Worm (Caenorhabditis elegans): ENCODE measurements around the gene pat-2.
A peak's percentile ranks its signal among the peaks of the same experiment; 100 is the strongest.

Gene pat-2

DNA sequence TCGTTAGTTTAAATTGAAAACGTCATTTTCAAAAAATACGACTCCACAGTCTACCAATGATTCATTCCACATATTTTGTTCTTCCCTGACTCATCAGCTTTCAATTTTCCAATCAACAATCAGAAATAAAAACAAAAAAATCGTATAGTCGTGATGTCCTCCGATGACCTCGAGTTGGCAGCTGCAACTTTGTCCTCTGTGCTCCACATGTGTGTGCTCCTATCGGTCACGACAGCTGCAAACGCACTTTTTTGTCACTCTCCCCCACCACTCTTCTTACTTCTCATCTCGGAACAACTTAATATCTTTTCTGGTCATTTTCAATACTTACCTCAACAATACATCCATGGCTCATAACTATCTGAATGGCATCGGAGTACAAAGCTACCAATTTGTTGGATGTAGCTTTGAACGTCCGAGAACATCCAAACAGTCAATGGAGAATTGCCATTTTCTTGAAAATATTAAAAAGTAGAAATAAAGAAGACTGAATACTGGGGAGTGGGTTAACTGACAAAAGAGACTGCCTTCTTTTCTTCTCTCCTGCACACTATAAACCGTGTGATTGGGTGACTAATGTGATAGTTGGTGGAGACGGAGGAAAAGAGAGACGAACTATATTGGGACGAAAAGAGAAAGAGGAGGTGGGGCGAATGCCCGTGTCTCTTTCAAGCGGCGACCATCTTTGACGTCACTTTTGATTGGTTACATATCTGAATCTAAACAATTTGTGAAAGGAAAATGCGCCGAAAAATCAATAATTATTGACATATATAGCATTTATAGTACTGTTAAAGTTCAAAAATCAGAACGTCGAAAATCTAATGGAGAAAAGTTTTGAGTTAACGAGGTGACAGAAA lies 48.5 kb downstream of the pat-2 start:
- TF ChIP-seq ref-1 (GFP tag; conservative IDR thresholded peaks at IDR 0.05) (no peak), klf-2 (GFP tag; conservative IDR thresholded peaks at IDR 0.05) (no peak), tab-1 (GFP tag; IDR thresholded peaks at IDR 0.05) (no peak), flt-1 (GFP tag; IDR thresholded peaks at IDR 0.05) (no peak), T22C8.4 (GFP tag; IDR thresholded peaks at IDR 0.05) (no peak), cog-1 (tag; optimal IDR thresholded peaks at IDR 0.05) (no peak)

- TF ChIP-seq klf-2 (GFP tag; conservative IDR thresholded peaks at IDR 0.05) (no peak), cog-1 (tag; optimal IDR thresholded peaks at IDR 0.05) (no peak), flt-1 (GFP tag; IDR thresholded peaks at IDR 0.05) (no peak), tab-1 (GFP tag; IDR thresholded peaks at IDR 0.05) (no peak), ref-1 (GFP tag; conservative IDR thresholded peaks at IDR 0.05) (no peak), med-1 (GFP tag; optimal IDR thresholded peaks at IDR 0.05; ENCODE audit: insufficient read depth) (no peak), ztf-23 (GFP tag; IDR thresholded peaks at IDR 0.05) (no peak), ztf-29 (GFP tag; IDR thresholded peaks at IDR 0.05) (no peak), T22C8.4 (GFP tag; IDR thresholded peaks at IDR 0.05) (no peak)
These were observed 49.4 kb downstream of the pat-2 start for ce11 chrIII:8867922-8868655.

ce11 chrIII:8869663-8870062 lies 51.0 kb downstream of the pat-2 start:
- TF ChIP-seq T22C8.4 (GFP tag; IDR thresholded peaks at IDR 0.05), result no peak
- no peak for TF ChIP-seq cog-1 (tag; optimal IDR thresholded peaks at IDR 0.05)
- no peak for TF ChIP-seq ztf-23 (GFP tag; IDR thresholded peaks at IDR 0.05)

DNA sequence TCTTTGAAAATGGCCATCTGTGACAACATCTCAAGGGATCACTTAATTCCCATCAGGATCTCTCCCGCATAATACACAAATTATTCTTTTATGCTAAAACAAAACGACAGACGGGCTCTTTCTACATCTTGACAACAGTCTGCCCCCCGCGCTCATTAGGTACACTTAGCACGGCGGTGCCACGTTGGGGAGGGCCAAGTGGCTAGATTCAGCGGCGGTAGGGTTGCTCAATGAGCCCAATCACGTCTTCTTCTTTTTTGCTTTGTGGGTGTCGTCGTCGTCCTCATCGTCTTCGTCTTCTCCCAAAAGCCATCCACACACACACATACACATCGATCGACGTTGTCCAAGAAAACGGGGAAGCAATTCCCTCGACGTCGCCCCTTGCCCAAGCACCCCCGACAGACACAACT lies 54.4 kb downstream of the pat-2 start:
- TF ChIP-seq flt-1 (GFP tag; IDR thresholded peaks at IDR 0.05), result 0 out of 2 replicates have a peak, but pooled peaks have one; percentile 41
- TF ChIP-seq tab-1 (GFP tag; IDR thresholded peaks at IDR 0.05), result no peak
- TF ChIP-seq cog-1 (tag; optimal IDR thresholded peaks at IDR 0.05), result peak; percentile 1
- no peak for TF ChIP-seq med-1 (GFP tag; optimal IDR thresholded peaks at IDR 0.05; ENCODE audit: insufficient read depth)
- TF ChIP-seq ztf-29 (GFP tag; IDR thresholded peaks at IDR 0.05), result no peak
- TF ChIP-seq T22C8.4 (GFP tag; IDR thresholded peaks at IDR 0.05), result peak; percentile 58; the same call in 1 of the 2 replicates

DNA sequence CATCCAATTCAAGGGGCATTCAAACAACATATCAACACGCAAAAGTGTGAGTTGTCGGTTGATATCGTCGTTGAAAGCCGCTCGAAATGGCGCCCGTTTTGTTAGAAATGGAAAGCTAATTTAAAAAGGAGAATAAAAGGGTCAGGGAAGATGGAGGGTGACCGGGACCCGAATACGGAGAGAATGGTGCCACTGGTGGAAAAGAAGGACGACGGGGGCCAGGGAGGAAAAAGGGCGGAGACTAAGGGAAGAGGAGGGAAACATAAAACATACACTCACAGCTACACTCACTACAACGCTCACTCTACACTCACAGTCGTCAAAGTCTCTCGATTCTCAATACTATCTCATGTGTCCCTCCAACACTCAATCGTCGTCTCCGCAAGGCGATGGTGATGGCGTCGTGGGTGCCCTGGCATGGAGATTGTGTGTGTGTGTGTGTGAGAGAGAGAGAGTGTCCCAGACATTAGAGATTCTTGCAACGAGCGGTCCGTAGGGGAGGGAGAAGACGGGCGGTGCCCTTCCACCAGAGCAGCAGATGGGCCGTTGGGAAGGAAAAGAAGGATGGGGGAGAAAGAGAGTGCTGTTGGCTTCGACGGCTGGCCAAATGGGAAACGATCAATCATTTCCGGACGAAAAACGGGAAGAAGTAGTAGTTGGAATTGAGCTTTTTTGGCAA lies 55.4 kb downstream of the pat-2 start:
- no peak for TF ChIP-seq ztf-29 (GFP tag; IDR thresholded peaks at IDR 0.05)
- peak; percentile 65; the same call in 1 of the 2 replicates for TF ChIP-seq flt-1 (GFP tag; IDR thresholded peaks at IDR 0.05)
- TF ChIP-seq cog-1 (tag; optimal IDR thresholded peaks at IDR 0.05), result peak; percentile 85
- TF ChIP-seq med-1 (GFP tag; optimal IDR thresholded peaks at IDR 0.05; ENCODE audit: insufficient read depth), result no peak
- TF ChIP-seq tab-1 (GFP tag; IDR thresholded peaks at IDR 0.05), result 0 out of 2 replicates have a peak, but pooled peaks have one; percentile 61
- no peak for TF ChIP-seq ref-1 (GFP tag; conservative IDR thresholded peaks at IDR 0.05)
- no peak for TF ChIP-seq klf-2 (GFP tag; conservative IDR thresholded peaks at IDR 0.05)
- TF ChIP-seq ztf-23 (GFP tag; IDR thresholded peaks at IDR 0.05), result peak; percentile 56; the same call in 1 of the 2 replicates
- no peak for TF ChIP-seq T22C8.4 (GFP tag; IDR thresholded peaks at IDR 0.05)

Data from whole organism, midembryonic.